Fruit fly (Drosophila melanogaster) whole organism, embryonic: ENCODE measurements around the gene sbr.
A peak's percentile ranks its signal among the peaks of the same experiment; 100 is the strongest.

Source experiments
- B-H1 ChIP-seq: fragments of 200-800 bp; sonication (Bioruptor generic); IDR thresholded peaks from 3 replicates; pipeline ENCODE4 v1.3.6; 2022; ENCODE audit warnings: missing biosample characterization, missing genetic modification characterization
- Bgb ChIP-seq: fragments of 200-800 bp; sonication (Bioruptor generic); IDR thresholded peaks from 2 replicates; pipeline ENCODE4 v1.3.6; 2022; ENCODE audit warnings: missing biosample characterization, missing genetic modification characterization; ENCODE audit not compliant: partially characterized antibody
- CG10543 ChIP-seq: fragments of 200-800 bp; sonication (Bioruptor generic); optimal IDR thresholded peaks from 3 replicates; lab custom pipeline; 2017; ENCODE audit warnings: missing biosample characterization, mild to moderate bottlenecking, missing genetic modification characterization, moderate library complexity
- CG12104 ChIP-seq: fragments of 200-800 bp; sonication (Bioruptor generic); optimal IDR thresholded peaks from 3 replicates; lab custom pipeline; 2016; ENCODE audit warnings: missing biosample characterization, missing genetic modification characterization
- CG12299 ChIP-seq: fragments of 200-800 bp; sonication (Bioruptor generic); optimal IDR thresholded peaks from 2 replicates; lab custom pipeline; 2018; ENCODE audit warnings: missing biosample characterization, mild to moderate bottlenecking, missing genetic modification characterization
- CG12659 ChIP-seq: fragments of 200-800 bp; sonication (Bioruptor generic); optimal IDR thresholded peaks from 3 replicates; lab custom pipeline; 2017; ENCODE audit warnings: mild to moderate bottlenecking, missing biosample characterization, missing genetic modification reagents, missing genetic modification characterization
- CG1602 ChIP-seq: fragments of 200-800 bp; sonication (Bioruptor generic); optimal IDR thresholded peaks from 3 replicates; lab custom pipeline; 2016; ENCODE audit warnings: missing biosample characterization, missing genetic modification characterization
- CG1603 ChIP-seq: fragments of 200-800 bp; sonication (Bioruptor generic); optimal IDR thresholded peaks from 2 replicates; lab custom pipeline; 2019; ENCODE audit warnings: missing biosample characterization, mild to moderate bottlenecking, missing genetic modification characterization, moderate library complexity
- CG17361 ChIP-seq: fragments of 200-800 bp; sonication (Bioruptor generic); IDR thresholded peaks from 3 replicates; pipeline ENCODE4 v1.3.6; 2022; ENCODE audit warnings: missing biosample characterization, missing genetic modification characterization
- CG17612 ChIP-seq: fragments of 200-800 bp; sonication (Bioruptor generic); IDR thresholded peaks from 2 replicates; pipeline ENCODE4 v1.3.6; 2022; ENCODE audit warnings: missing biosample characterization, missing genetic modification characterization
- CG2116 ChIP-seq: fragments of 200-800 bp; sonication (Bioruptor generic); optimal IDR thresholded peaks from 3 replicates; lab custom pipeline; 2018; ENCODE audit warnings: missing biosample characterization, mild to moderate bottlenecking, missing genetic modification characterization
- CG34224 ChIP-seq: fragments of 200-800 bp; sonication (Bioruptor generic); IDR thresholded peaks from 3 replicates; pipeline ENCODE4 v1.3.6; 2022; ENCODE audit warnings: missing biosample characterization, missing genetic modification characterization; ENCODE audit not compliant: partially characterized antibody
- CG34376 ChIP-seq: fragments of 200-800 bp; sonication (Bioruptor generic); optimal IDR thresholded peaks from 2 replicates; lab custom pipeline; 2018; ENCODE audit warnings: missing biosample characterization, mild to moderate bottlenecking, missing genetic modification characterization
- CG4360 ChIP-seq: fragments of 200-800 bp; sonication (Bioruptor generic); IDR thresholded peaks from 2 replicates; pipeline ENCODE4 v1.3.6; 2022; ENCODE audit warnings: missing biosample characterization, missing genetic modification characterization
- CG5245 ChIP-seq: fragments of 200-800 bp; sonication (Bioruptor generic); optimal IDR thresholded peaks from 3 replicates; lab custom pipeline; 2016; ENCODE audit warnings: missing biosample characterization, missing genetic modification characterization
- CG5953 ChIP-seq: fragments of 200-800 bp; sonication (Bioruptor generic); IDR thresholded peaks from 2 replicates; pipeline ENCODE4 v1.3.6; 2022; ENCODE audit warnings: missing biosample characterization, missing genetic modification characterization
- CG6791 ChIP-seq: fragments of 200-800 bp; sonication (Bioruptor generic); IDR thresholded peaks from 3 replicates; pipeline ENCODE4 v1.3.6; 2022; ENCODE audit warnings: missing biosample characterization, missing genetic modification characterization; ENCODE audit not compliant: partially characterized antibody
- CG8290 ChIP-seq, 3 experiments: fragments of 200-800 bp; sonication (Bioruptor generic); optimal IDR thresholded peaks; 2 replicates each; lab custom pipeline; 2016 to 2019; ENCODE audit warnings: missing biosample characterization in 3 of 3, missing genetic modification characterization in 3 of 3, mild to moderate bottlenecking in 2 of 3, moderate library complexity in 1 of 3
- CTCF ChIP-seq: fragments of 200-800 bp; sonication (Bioruptor generic); optimal IDR thresholded peaks from 2 replicates; lab custom pipeline; 2017; ENCODE audit warnings: missing biosample characterization, mild to moderate bottlenecking, missing genetic modification characterization, moderate library complexity
- CkIIα-i1 ChIP-seq: fragments of 200-800 bp; sonication (Bioruptor generic); IDR thresholded peaks from 2 replicates; pipeline ENCODE4 v1.3.6; 2022; ENCODE audit warnings: missing biosample characterization, missing genetic modification characterization
- GATAe ChIP-seq: fragments of 200-800 bp; sonication (Bioruptor generic); conservative IDR thresholded peaks from 2 replicates; pipeline ENCODE4 v1.3.6; 2022; ENCODE audit warnings: missing biosample characterization, missing genetic modification characterization
- Hr51 ChIP-seq, 2 experiments: fragments of 200-800 bp; sonication (Bioruptor generic); optimal IDR thresholded peaks; 2 replicates in 1 of 2; 3 replicates in 1 of 2; lab custom pipeline; 2016 to 2018; ENCODE audit warnings: missing biosample characterization in 2 of 2, missing genetic modification characterization in 2 of 2, mild to moderate bottlenecking in 1 of 2, moderate library complexity in 1 of 2
- MBD-R2 ChIP-seq: fragments of 200-800 bp; sonication (Bioruptor generic); IDR thresholded peaks from 2 replicates; pipeline ENCODE4 v1.3.6; 2022; ENCODE audit warnings: missing biosample characterization, missing genetic modification characterization
- Max ChIP-seq: fragments of 200-800 bp; sonication (Bioruptor generic); optimal IDR thresholded peaks from 2 replicates; lab custom pipeline; 2016; ENCODE audit warnings: missing biosample characterization, mild to moderate bottlenecking, missing genetic modification characterization
- Nf-YA ChIP-seq: fragments of 200-800 bp; sonication (Bioruptor generic); IDR thresholded peaks from 2 replicates; pipeline ENCODE4 v1.3.6; 2022; ENCODE audit warnings: missing biosample characterization, missing genetic modification characterization
- Oli ChIP-seq: fragments of 200-800 bp; sonication (Bioruptor generic); optimal IDR thresholded peaks from 2 replicates; lab custom pipeline; 2018; ENCODE audit warnings: missing biosample characterization, mild to moderate bottlenecking, missing genetic modification characterization, moderate library complexity
- Sox100B ChIP-seq: fragments of 200-800 bp; sonication (Bioruptor generic); optimal IDR thresholded peaks from 3 replicates; lab custom pipeline; 2018; ENCODE audit warnings: missing biosample characterization, mild to moderate bottlenecking, missing genetic modification characterization
- Xbp1 ChIP-seq: fragments of 200-800 bp; sonication (Bioruptor generic); optimal IDR thresholded peaks from 3 replicates; lab custom pipeline; 2016; ENCODE audit warnings: missing biosample characterization, mild to moderate bottlenecking, missing genetic modification characterization
- abd-A ChIP-seq: fragments of 200-800 bp; sonication (Bioruptor generic); optimal IDR thresholded peaks from 3 replicates; lab custom pipeline; 2019; ENCODE audit warnings: missing biosample characterization, mild to moderate bottlenecking, missing genetic modification characterization, moderate library complexity
- ac ChIP-seq: fragments of 200-800 bp; sonication (Bioruptor generic); optimal IDR thresholded peaks from 3 replicates; lab custom pipeline; 2017; ENCODE audit warnings: missing biosample characterization, mild to moderate bottlenecking, missing genetic modification characterization
- amos ChIP-seq: fragments of 200-800 bp; sonication (Bioruptor generic); IDR thresholded peaks from 2 replicates; pipeline ENCODE4 v1.3.6; 2022; ENCODE audit warnings: missing biosample characterization, missing genetic modification characterization; ENCODE audit not compliant: partially characterized antibody
- ash1 ChIP-seq: fragments of 200-800 bp; sonication (Bioruptor generic); optimal IDR thresholded peaks from 2 replicates; lab custom pipeline; 2018; ENCODE audit warnings: missing biosample characterization, mild to moderate bottlenecking, missing genetic modification characterization
- ato ChIP-seq: fragments of 200-800 bp; sonication (Bioruptor generic); IDR thresholded peaks from 2 replicates; pipeline ENCODE4 v1.3.6; 2022; ENCODE audit warnings: missing biosample characterization, missing genetic modification characterization; ENCODE audit not compliant: partially characterized antibody
- bbx ChIP-seq: fragments of 200-800 bp; sonication (Bioruptor generic); IDR thresholded peaks from 2 replicates; pipeline ENCODE4 v1.3.6; 2022; ENCODE audit warnings: missing biosample characterization, missing genetic modification characterization; ENCODE audit not compliant: partially characterized antibody
- cas ChIP-seq: fragments of 200-800 bp; sonication (Bioruptor generic); IDR thresholded peaks from 2 replicates; pipeline ENCODE4 v1.3.6; 2022; ENCODE audit warnings: missing biosample characterization, missing genetic modification characterization
- corto ChIP-seq: fragments of 200-800 bp; sonication (Bioruptor generic); optimal IDR thresholded peaks from 2 replicates; lab custom pipeline; 2016; ENCODE audit warnings: missing biosample characterization, mild to moderate bottlenecking, missing genetic modification characterization, moderate library complexity
- gem ChIP-seq: fragments of 200-800 bp; sonication (Bioruptor generic); optimal IDR thresholded peaks from 2 replicates; lab custom pipeline; 2019; ENCODE audit warnings: missing biosample characterization, mild to moderate bottlenecking, missing genetic modification characterization, moderate library complexity
- nerfin-2 ChIP-seq: fragments of 200-800 bp; sonication (Bioruptor generic); IDR thresholded peaks from 2 replicates; pipeline ENCODE4 v1.3.6; 2022; ENCODE audit warnings: missing biosample characterization, missing genetic modification characterization; ENCODE audit not compliant: partially characterized antibody
- nom ChIP-seq: fragments of 200-800 bp; sonication (Bioruptor generic); optimal IDR thresholded peaks from 2 replicates; lab custom pipeline; 2017; ENCODE audit warnings: missing biosample characterization, missing genetic modification characterization, mild to moderate bottlenecking, moderate library complexity, missing genetic modification reagents
- row ChIP-seq: fragments of 200-800 bp; sonication (Bioruptor generic); IDR thresholded peaks from 3 replicates; pipeline ENCODE4 v1.3.6; 2022; ENCODE audit warnings: missing biosample characterization, missing genetic modification characterization
- sens ChIP-seq: fragments of 200-800 bp; sonication (Bioruptor generic); peaks from one replicate; lab custom pipeline; 2016; ENCODE audit warnings: missing biosample characterization, missing genetic modification characterization
- tll ChIP-seq, 2 experiments: fragments of 200-800 bp in 1 of 2; fragments of >200 bp in 1 of 2; sonication (Bioruptor generic) in 1 of 2; optimal IDR thresholded peaks; 2 replicates each; lab custom pipeline; 2017 to 2019; ENCODE audit warnings: missing biosample characterization in 2 of 2, missing genetic modification characterization in 2 of 2, mild to moderate bottlenecking in 1 of 2, moderate library complexity in 1 of 2
- tna ChIP-seq: fragments of 200-800 bp; sonication (Bioruptor generic); IDR thresholded peaks from 2 replicates; pipeline ENCODE4 v1.3.6; 2022; ENCODE audit warnings: missing biosample characterization, missing genetic modification characterization; ENCODE audit not compliant: partially characterized antibody
- wek ChIP-seq: fragments of 200-800 bp; sonication (Bioruptor generic); optimal IDR thresholded peaks from 3 replicates; lab custom pipeline; 2018; ENCODE audit warnings: missing biosample characterization, mild to moderate bottlenecking, missing genetic modification characterization, moderate library complexity
- yki ChIP-seq: fragments of >200 bp; optimal IDR thresholded peaks from 3 replicates; lab custom pipeline; 2018
- zfh2 ChIP-seq: fragments of 200-800 bp; sonication (Bioruptor generic); optimal IDR thresholded peaks from 2 replicates; lab custom pipeline; 2016; ENCODE audit warnings: missing biosample characterization, missing genetic modification characterization

The sbr gene

DNA sequence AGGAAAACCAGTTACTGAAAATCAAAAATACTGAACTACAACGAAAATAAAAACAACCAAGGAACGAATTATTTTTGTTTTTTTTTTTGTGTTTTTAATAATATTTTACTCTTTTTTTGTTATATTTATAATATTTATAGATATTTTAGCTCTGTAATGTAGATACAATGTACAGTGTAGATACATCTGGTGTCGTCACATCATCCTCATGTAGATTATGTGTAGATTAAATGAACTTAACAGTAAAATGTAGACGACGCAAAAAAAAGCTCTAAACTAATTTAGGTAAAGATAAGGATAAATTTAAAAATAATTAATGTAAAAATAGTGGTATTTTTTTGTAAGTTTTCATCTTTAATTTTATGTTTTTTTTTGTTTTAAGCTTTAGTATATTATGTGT is 57.6 kb downstream of the sbr start:
- TF ChIP-seq CG2116 (GFP tag; lab: Kevin White, UChicago) (no peak), Bgb (GFP tag; lab: Robert Waterston, UW) (peak; percentile 51; the same call in 1 of the 2 replicates), CTCF (GFP tag; lab: Kevin White, UChicago) (peak; percentile 60), abd-A (tag; lab: Kevin White, UChicago) (no peak), CG10543 (no peak), CG34224 (no peak)
- TF ChIP-seq, all 482 proteins: peak for 2

DNA sequence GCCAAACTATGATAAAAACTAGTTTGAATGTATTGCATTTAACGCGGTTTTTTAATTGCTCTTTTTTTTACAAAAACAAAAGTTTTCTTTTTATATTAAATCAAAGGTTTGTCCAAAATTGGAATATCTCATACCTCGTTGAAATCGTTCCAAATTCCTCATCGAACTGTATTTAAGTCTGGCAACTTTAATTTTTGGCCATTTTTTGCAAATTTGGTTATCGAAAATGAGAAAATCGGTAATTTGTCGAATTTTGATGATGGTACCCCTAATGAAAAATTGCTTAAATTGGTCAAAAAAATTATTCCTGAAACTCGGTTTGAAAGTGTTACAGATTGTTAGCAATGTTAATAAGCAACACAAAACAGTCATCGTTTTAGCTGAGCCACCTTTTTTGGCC is 59.5 kb downstream of the sbr start:
- TF ChIP-seq nerfin-2 (GFP tag; lab: Robert Waterston, UW) (peak; percentile 9; the same call in 1 of the 2 replicates), sens (peak; percentile 81), ash1 (GFP tag; lab: Kevin White, UChicago) (no peak), bbx (peak; percentile 55; the same call in 1 of the 2 replicates), gem (tag; lab: Kevin White, UChicago) (peak; percentile 30), Nf-YA (no peak), wek (GFP tag; lab: Kevin White, UChicago) (peak; percentile 76), MBD-R2 (GFP tag; lab: Robert Waterston, UW) (0 out of 2 replicates have a peak, but pooled peaks have one; percentile 17), tna (GFP tag; lab: Robert Waterston, UW) (0 out of 2 replicates have a peak, but pooled peaks have one; percentile 10), CG6791 (GFP tag; lab: Robert Waterston, UW) (0 out of 3 replicates have a peak, but pooled peaks have one; percentile 20), Hr51 (GFP tag; optimal IDR thresholded peaks at IDR 0.05; lab: Kevin White, UChicago) (no peak), CG8290 (GFP tag; optimal IDR thresholded peaks at IDR 0.05; lab: Kevin White, UChicago) (no peak), CG8290 (tag; optimal IDR thresholded peaks at IDR 0.05; lab: Kevin White, UChicago) (peak in 1 of 2 experiments; percentile 28), B-H1 (GFP tag; lab: Robert Waterston, UW) (no peak)
- TF ChIP-seq, all 482 proteins: peak for 9

DNA sequence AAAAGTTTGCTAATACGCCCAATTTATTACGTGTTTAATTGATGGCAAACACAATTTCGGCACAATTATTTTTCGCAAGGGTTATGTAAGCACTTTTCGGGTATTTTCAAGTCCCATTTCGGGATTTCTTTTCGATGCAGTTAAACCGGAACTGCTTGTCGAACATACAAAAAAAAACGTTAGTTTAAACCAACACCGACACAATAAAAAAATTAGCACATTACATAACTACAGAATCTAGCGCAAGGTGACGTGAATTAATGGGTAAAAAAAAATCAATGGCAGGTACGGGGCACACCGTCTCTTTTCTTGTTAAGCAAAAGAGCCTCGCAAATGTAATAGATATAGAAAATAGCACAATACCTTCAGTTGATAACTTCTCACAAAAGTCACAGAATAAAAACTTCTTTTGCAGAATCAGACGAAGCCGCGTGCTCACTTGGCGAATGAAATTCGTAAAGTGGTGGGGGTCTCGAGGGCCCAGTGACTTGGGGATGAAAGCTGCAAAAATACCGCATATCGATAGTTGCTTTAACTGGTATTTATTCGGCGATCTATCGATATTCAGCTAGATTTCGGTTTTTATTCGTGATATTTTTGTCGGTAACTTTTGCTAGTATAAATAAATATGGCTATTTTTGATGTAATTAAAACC is 60.3 kb downstream of the sbr start, which contains the start of the genes Ant2 and sesB:
Gene Ant2, minus strand, starts transcription at position 465 of the 655 bp plus-strand sequence.
Gene sesB, minus strand, starts transcription at position 516 of the 655 bp plus-strand sequence.
- TF ChIP-seq Max (GFP tag; lab: Kevin White, UChicago) (no peak), CkIIα-i1 (no peak), CTCF (GFP tag; lab: Kevin White, UChicago) (no peak), CG17361 (no peak), Oli (tag; lab: Kevin White, UChicago) (no peak), CG12104 (GFP tag; lab: Kevin White, UChicago) (no peak), nom (peak; percentile 13), CG1602 (no peak), CG34376 (GFP tag; lab: Kevin White, UChicago) (no peak), CG12299 (tag; lab: Kevin White, UChicago) (no peak), ac (GFP tag; lab: Kevin White, UChicago) (no peak), CG4360 (GFP tag; lab: Robert Waterston, UW) (no peak), cas (no peak), CG17612 (GFP tag; lab: Robert Waterston, UW) (no peak), CG5953 (GFP tag; lab: Robert Waterston, UW) (no peak), CG12659 (no peak), GATAe (GFP tag; lab: Robert Waterston, UW) (no peak), tll (GFP tag; optimal IDR thresholded peaks at IDR 0.05; lab: Kevin White, UChicago) (no peak), ato (peak; percentile 46), yki (no peak), zfh2 (GFP tag; lab: Kevin White, UChicago) (no peak), Xbp1 (GFP tag; lab: Kevin White, UChicago) (no peak), row (GFP tag; lab: Robert Waterston, UW) (peak; percentile 42), amos (GFP tag; lab: Robert Waterston, UW) (no peak; the same call in 1 of the 2 replicates), CG5245 (GFP tag; lab: Kevin White, UChicago) (no peak), CG1603 (tag; lab: Kevin White, UChicago) (peak; percentile 40), corto (GFP tag; lab: Kevin White, UChicago) (no peak), CG2116 (GFP tag; lab: Kevin White, UChicago) (no peak), Sox100B (GFP tag; lab: Kevin White, UChicago) (no peak)
